Worm (Caenorhabditis elegans) whole organism, L1 larva: ENCODE measurements around the gene top-2.

Experiments used
- Y116A8C.19 ChIP-seq: sonication (generic microtip); optimal IDR thresholded peaks from 2 replicates; lab custom pipeline; 2016; ENCODE audit warnings: missing compliant biosample characterization, missing genetic modification characterization, borderline replicate concordance
- ama-1 ChIP-seq: fragments of 150-350 bp; optimal IDR thresholded peaks from 2 replicates; lab custom pipeline; 2014
- dpl-1 ChIP-seq, 3 experiments: fragments of 150-350 bp in 2 of 3; sonication (generic microtip) in 1 of 3; optimal IDR thresholded peaks; 2 replicates each; lab custom pipeline; 2014 to 2017; ENCODE audit warnings: missing biosample characterization in 3 of 3, missing genetic modification characterization in 3 of 3, missing genetic modification reagents in 3 of 3
- nhr-11 ChIP-seq: fragments of 150-350 bp; optimal IDR thresholded peaks from 2 replicates; lab custom pipeline; 2014; ENCODE audit warnings: missing biosample characterization, missing genetic modification characterization
- nhr-237 ChIP-seq: fragments of 150-350 bp; optimal IDR thresholded peaks from 2 replicates; lab custom pipeline; 2014; ENCODE audit warnings: missing biosample characterization, missing genetic modification characterization
- pag-3 ChIP-seq: sonication (generic microtip); optimal IDR thresholded peaks from 2 replicates; lab custom pipeline; 2017; ENCODE audit warnings: missing genetic modification characterization, mild to moderate bottlenecking, missing compliant biosample characterization, antibody characterized with exemption, borderline replicate concordance; ENCODE audit not compliant: insufficient read depth
- pax-3 ChIP-seq: fragments of 200-800 bp; sonication (Bioruptor generic); optimal IDR thresholded peaks from 2 replicates; lab custom pipeline; 2018; ENCODE audit warnings: mild to moderate bottlenecking, missing genetic modification characterization, moderate library complexity, missing compliant biosample characterization
- ztf-11 ChIP-seq, 2 experiments: sonication (generic microtip); optimal IDR thresholded peaks; 2 replicates each; lab custom pipeline; 2016 to 2017; ENCODE audit warnings: missing genetic modification characterization in 2 of 2, missing biosample characterization in 1 of 2, missing compliant biosample characterization in 1 of 2

- no peak for TF ChIP-seq dpl-1 (GFP tag; optimal IDR thresholded peaks at IDR 0.05; lab: Kevin White, UChicago)
- TF ChIP-seq nhr-11 (tag; lab: Kevin White, UChicago) = no peak
- no peak for TF ChIP-seq pag-3
- TF ChIP-seq nhr-237 (tag; lab: Kevin White, UChicago) = no peak
- no peak for TF ChIP-seq pax-3 (tag; lab: Kevin White, UChicago)
- no peak for TF ChIP-seq ama-1 (lab: Kevin White, UChicago)
- TF ChIP-seq ztf-11 (tag; optimal IDR thresholded peaks at IDR 0.05; lab: Kevin White, UChicago) = no peak
- no peak for TF ChIP-seq Y116A8C.19 (tag; lab: Kevin White, UChicago)
These were observed 42.6 kb downstream of the top-2 start for ce11 chrII:11917530-11917952.
